Worm (Caenorhabditis elegans) whole organism, late embryonic: ENCODE measurements around the gene mca-3.
"Not testable (repeated sequence)": the region's sequence is repeated elsewhere in the genome, so short reads cannot be mapped to it uniquely, and the experiment has no call there.

Experiments
- C08G9.2 ChIP-seq: sonication (generic microtip); optimal IDR thresholded peaks from 2 replicates; lab custom pipeline; 2016; ENCODE audit warnings: mild to moderate bottlenecking, missing genetic modification characterization, moderate library complexity, missing compliant biosample characterization
- C38D4.7 ChIP-seq: fragments of 200-800 bp; sonication (Bioruptor generic); optimal IDR thresholded peaks from 2 replicates; lab custom pipeline; 2018; ENCODE audit warnings: mild to moderate bottlenecking, missing genetic modification characterization, moderate library complexity, missing compliant biosample characterization
- F13H6.1 ChIP-seq: sonication (generic microtip); optimal IDR thresholded peaks from 2 replicates; lab custom pipeline; 2016; ENCODE audit warnings: missing genetic modification characterization, missing compliant biosample characterization
- K02D7.2 ChIP-seq: sonication (generic microtip); optimal IDR thresholded peaks from 2 replicates; lab custom pipeline; 2017; ENCODE audit warnings: mild to moderate bottlenecking, missing genetic modification characterization, missing compliant biosample characterization
- ama-1 ChIP-seq: fragments of 150-350 bp; optimal IDR thresholded peaks from 2 replicates; lab custom pipeline; 2014
- ceh-18 ChIP-seq: sonication (generic microtip); optimal IDR thresholded peaks from 2 replicates; lab custom pipeline; 2016; ENCODE audit warnings: missing genetic modification characterization, missing compliant biosample characterization
- ceh-31 ChIP-seq: sonication (generic microtip); optimal IDR thresholded peaks from 2 replicates; lab custom pipeline; 2016; ENCODE audit warnings: missing genetic modification characterization, missing compliant biosample characterization
- ceh-34 ChIP-seq: sonication (generic microtip); optimal IDR thresholded peaks from 2 replicates; lab custom pipeline; 2016; ENCODE audit warnings: mild to moderate bottlenecking, missing genetic modification characterization, missing compliant biosample characterization
- ceh-9 ChIP-seq: sonication (generic microtip); optimal IDR thresholded peaks from 2 replicates; lab custom pipeline; 2016; ENCODE audit warnings: mild to moderate bottlenecking, missing genetic modification characterization, inconsistent platforms, missing compliant biosample characterization
- che-1 ChIP-seq: sonication (generic microtip); optimal IDR thresholded peaks from 2 replicates; lab custom pipeline; 2016; ENCODE audit warnings: mild to moderate bottlenecking, missing genetic modification characterization, missing compliant biosample characterization
- dmd-4 ChIP-seq: sonication (generic microtip); optimal IDR thresholded peaks from 2 replicates; lab custom pipeline; 2016; ENCODE audit warnings: borderline replicate concordance, missing genetic modification characterization, missing compliant biosample characterization
- elt-2 ChIP-seq: sonication (generic microtip); optimal IDR thresholded peaks from 2 replicates; lab custom pipeline; 2016; ENCODE audit warnings: missing genetic modification reagents, missing genetic modification characterization, missing compliant biosample characterization
- ets-4 ChIP-seq: sonication (generic microtip); optimal IDR thresholded peaks from 2 replicates; lab custom pipeline; 2016; ENCODE audit warnings: missing genetic modification characterization, missing compliant biosample characterization
- eyg-1 ChIP-seq: sonication (generic microtip); optimal IDR thresholded peaks from 2 replicates; lab custom pipeline; 2016; ENCODE audit warnings: missing genotype, missing genetic modification characterization, missing compliant biosample characterization
- hlh-30 ChIP-seq: sonication (generic microtip); optimal IDR thresholded peaks from 2 replicates; lab custom pipeline; 2017; ENCODE audit warnings: antibody characterized with exemption, missing genetic modification characterization, missing compliant biosample characterization; ENCODE audit not compliant: insufficient read depth
- hlh-8 ChIP-seq: sonication (generic microtip); optimal IDR thresholded peaks from 2 replicates; lab custom pipeline; 2016; ENCODE audit warnings: missing genotype, missing genetic modification characterization, missing compliant biosample characterization
- lin-11 ChIP-seq: fragments of 200-800 bp; sonication (Bioruptor generic); optimal IDR thresholded peaks from 2 replicates; lab custom pipeline; 2018; ENCODE audit warnings: mild to moderate bottlenecking, missing genetic modification characterization, missing compliant biosample characterization
- madf-2 ChIP-seq: sonication (generic microtip); optimal IDR thresholded peaks from 2 replicates; lab custom pipeline; 2017; ENCODE audit warnings: missing genetic modification characterization, missing compliant biosample characterization
- nfya-1 ChIP-seq: sonication (generic microtip); optimal IDR thresholded peaks from 2 replicates; lab custom pipeline; 2017; ENCODE audit warnings: missing genetic modification characterization, mild to moderate bottlenecking, missing compliant biosample characterization, antibody characterized with exemption, moderate library complexity
- nhr-232 ChIP-seq: sonication (generic microtip); optimal IDR thresholded peaks from 2 replicates; lab custom pipeline; 2016; ENCODE audit warnings: missing genetic modification characterization, missing compliant biosample characterization
- pag-3 ChIP-seq: sonication (generic microtip); optimal IDR thresholded peaks from 2 replicates; lab custom pipeline; 2016; ENCODE audit warnings: missing compliant biosample characterization, missing genetic modification characterization, borderline replicate concordance
- pat-9 ChIP-seq: fragments of 200-800 bp; sonication (Bioruptor generic); optimal IDR thresholded peaks from 2 replicates; lab custom pipeline; 2018; ENCODE audit warnings: mild to moderate bottlenecking, missing genetic modification characterization, moderate library complexity, missing compliant biosample characterization
- pha-4 ChIP-seq: fragments of 150-350 bp; optimal IDR thresholded peaks from 2 replicates; lab custom pipeline; 2018; ENCODE audit warnings: missing biosample characterization, missing genetic modification reagents, missing genetic modification characterization
- pqm-1 ChIP-seq: sonication (generic microtip); optimal IDR thresholded peaks from 2 replicates; lab custom pipeline; 2016; ENCODE audit warnings: missing genetic modification characterization, missing compliant biosample characterization
- pros-1 ChIP-seq: fragments of 150-350 bp; optimal IDR thresholded peaks from 2 replicates; lab custom pipeline; 2014; ENCODE audit warnings: missing biosample characterization, missing genetic modification reagents, missing genetic modification characterization
- rnt-1 ChIP-seq: sonication (generic microtip); optimal IDR thresholded peaks from 2 replicates; lab custom pipeline; 2016; ENCODE audit warnings: missing genetic modification characterization, missing compliant biosample characterization
- sox-4 ChIP-seq: sonication (generic microtip); optimal IDR thresholded peaks from 2 replicates; lab custom pipeline; 2017; ENCODE audit warnings: mild to moderate bottlenecking, missing genetic modification characterization, inconsistent platforms, missing compliant biosample characterization
- tbx-2 ChIP-seq: sonication (generic microtip); optimal IDR thresholded peaks from 2 replicates; lab custom pipeline; 2016; ENCODE audit warnings: missing genetic modification characterization, missing compliant biosample characterization
- tbx-7 ChIP-seq: sonication (generic microtip); optimal IDR thresholded peaks from 2 replicates; lab custom pipeline; 2016; ENCODE audit warnings: missing genotype, missing genetic modification characterization, missing compliant biosample characterization
- ttx-3 ChIP-seq: sonication (generic microtip); optimal IDR thresholded peaks from 2 replicates; lab custom pipeline; 2016; ENCODE audit warnings: missing genetic modification reagents, missing genetic modification characterization, missing compliant biosample characterization
- unc-3 ChIP-seq, 2 experiments: fragments of 200-800 bp in 1 of 2; sonication (Bioruptor generic) in 1 of 2; sonication (generic microtip) in 1 of 2; conservative IDR thresholded peaks in 1 of 2; optimal IDR thresholded peaks in 1 of 2; 2 replicates each; pipeline versions ENCODE4 v1.3.6 to Lab custom; 2016 to 2022; ENCODE audit warnings: missing compliant biosample characterization in 2 of 2, missing genetic modification characterization in 2 of 2, missing genetic modification reagents in 1 of 2
- unc-42 ChIP-seq: sonication (generic microtip); optimal IDR thresholded peaks from 2 replicates; lab custom pipeline; 2016; ENCODE audit warnings: missing genotype, missing genetic modification characterization, missing compliant biosample characterization
- unc-55 ChIP-seq: sonication (generic microtip); optimal IDR thresholded peaks from 2 replicates; lab custom pipeline; 2017; ENCODE audit warnings: missing biosample characterization, missing genetic modification reagents, missing genetic modification characterization
- zip-5 ChIP-seq: sonication (generic microtip); optimal IDR thresholded peaks from 2 replicates; lab custom pipeline; 2016; ENCODE audit warnings: missing genetic modification characterization, missing compliant biosample characterization

mca-3 gene

ce11 chrIV:3133099-3133817, at the start of gene mca-3:
Gene mca-3 (minus strand): TSS chrIV:3133149.
- TF ChIP-seq ceh-9 (tag; lab: Kevin White, UChicago) (no peak), pag-3 (tag; lab: Kevin White, UChicago) (no peak), pha-4 (tag; lab: Kevin White, UChicago) (no peak), dmd-4 (tag; lab: Kevin White, UChicago) (no peak), ceh-31 (tag; lab: Kevin White, UChicago) (peak; percentile 8), ets-4 (tag; lab: Kevin White, UChicago) (no peak), nhr-232 (tag; lab: Kevin White, UChicago) (no peak), ttx-3 (no peak), rnt-1 (tag; lab: Kevin White, UChicago) (no peak), elt-2 (peak; percentile 19), sox-4 (tag; lab: Kevin White, UChicago) (no peak), unc-42 (tag; lab: Kevin White, UChicago) (peak; percentile 48), pqm-1 (no peak), C38D4.7 (no peak), madf-2 (no peak), hlh-30 (tag; lab: Kevin White, UChicago) (no peak), K02D7.2 (tag; lab: Kevin White, UChicago) (no peak)

- TF ChIP-seq tbx-7 (no peak), che-1 (tag; lab: Kevin White, UChicago) (no peak), unc-3 (GFP tag; conservative IDR thresholded peaks at IDR 0.05; lab: Robert Waterston, UW) (0 out of 2 replicates have a peak, but pooled peaks have one; percentile 9), unc-3 (tag; optimal IDR thresholded peaks at IDR 0.05; lab: Kevin White, UChicago) (no peak)
Measured at ce11 chrIV:3176067-3176758, 43.3 kb upstream of the mca-3 start, which contains the start of gene nlp-81. Gene nlp-81 (minus strand): TSS chrIV:3176117.

ce11 chrIV:3172510-3172909, 39.6 kb upstream of the mca-3 start, which contains the start of gene Y67D8B.1:
Gene Y67D8B.1 (minus strand): TSS chrIV:3172610.
- TF ChIP-seq eyg-1 (tag; lab: Kevin White, UChicago); zip-5; pat-9: not testable (repeated sequence)
- TF ChIP-seq, all 69 proteins: peak for 0; not testable (repeated sequence) for 69

- no peak for TF ChIP-seq F13H6.1 (tag; lab: Kevin White, UChicago)
- TF ChIP-seq lin-11 (tag; lab: Kevin White, UChicago): no peak
- no peak for TF ChIP-seq C08G9.2 (tag; lab: Kevin White, UChicago)
- peak; percentile 3 for TF ChIP-seq tbx-2 (tag; lab: Kevin White, UChicago)
- TF ChIP-seq nfya-1 (tag; lab: Kevin White, UChicago): peak; percentile 35
- TF ChIP-seq sox-4 (tag; lab: Kevin White, UChicago): no peak
- TF ChIP-seq ama-1: no peak
- TF ChIP-seq unc-55 (GFP tag; lab: Kevin White, UChicago): peak; percentile 73
- no peak for TF ChIP-seq eyg-1 (tag; lab: Kevin White, UChicago)
- no peak for TF ChIP-seq pag-3 (tag; lab: Kevin White, UChicago)
- no peak for TF ChIP-seq pros-1 (tag; lab: Kevin White, UChicago)
- TF ChIP-seq ceh-18: peak; percentile 59
- no peak for TF ChIP-seq elt-2
- TF ChIP-seq ceh-31 (tag; lab: Kevin White, UChicago): peak; percentile 10
- TF ChIP-seq ceh-34: peak; percentile 90
- TF ChIP-seq hlh-8 (tag; lab: Kevin White, UChicago): peak; percentile 74
- TF ChIP-seq pat-9: no peak
Measured at ce11 chrIV:3168656-3169216, 35.8 kb upstream of the mca-3 start.
